Fruit fly (Drosophila melanogaster): ENCODE measurements around the gene aly.

aly gene

DNA sequence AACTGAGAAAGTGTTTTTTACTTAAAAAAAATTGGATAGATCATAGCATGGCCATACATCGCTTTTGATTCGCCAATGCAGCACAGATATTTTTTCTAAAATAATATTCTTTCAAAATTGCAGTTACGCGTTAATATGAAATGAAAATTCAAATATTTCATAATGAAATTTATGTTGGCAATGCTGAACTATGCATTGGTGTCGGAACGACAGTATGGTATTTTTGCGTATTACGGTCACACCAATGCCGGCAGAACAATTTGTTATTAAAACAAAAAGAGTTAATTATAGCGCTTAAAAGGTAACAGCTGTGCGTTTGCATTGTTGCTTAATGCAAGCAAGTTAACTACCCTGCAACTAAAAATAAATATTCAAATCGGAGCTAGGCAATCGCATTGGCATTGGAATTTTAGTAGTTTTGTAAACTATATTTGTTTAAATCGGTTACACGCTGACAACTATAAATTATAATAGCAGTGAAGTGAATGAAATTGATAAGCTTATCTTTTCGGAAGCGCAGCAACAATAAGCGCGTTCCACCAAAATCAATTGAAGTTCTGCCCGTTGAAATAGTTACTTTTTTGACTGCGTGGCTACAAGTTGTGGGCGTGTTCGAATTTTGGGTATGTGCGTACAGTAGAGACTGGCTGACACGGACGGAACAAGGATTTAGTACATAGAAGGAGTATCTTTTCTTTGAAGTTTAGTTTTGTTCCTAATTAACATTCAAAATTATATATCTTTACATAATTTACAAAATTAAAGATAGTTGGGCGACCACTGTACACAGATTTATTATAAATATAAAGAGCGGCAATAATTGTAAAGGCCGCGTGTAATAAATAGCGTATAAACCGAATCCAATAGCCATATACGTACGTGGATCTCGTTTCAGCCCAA is 16.1 kb upstream of the aly start, which contains the start of gene Prx4 (continued):
- TF ChIP-seq nerfin-1 (tag; optimal IDR thresholded peaks at IDR 0.05) (peak; percentile 34), Hsf (GFP tag; optimal IDR thresholded peaks at IDR 0.05) (peak; percentile 44), nau (GFP tag; optimal IDR thresholded peaks at IDR 0.05) (peak; percentile 65), CG14667 (GFP tag; IDR thresholded peaks at IDR 0.05) (peak; percentile 44), ftz-f1 (GFP tag; optimal IDR thresholded peaks at IDR 0.05) (no peak), kay (GFP tag; optimal IDR thresholded peaks at IDR 0.05) (no peak), Myb (GFP tag; optimal IDR thresholded peaks at IDR 0.05) (no peak), pros (GFP tag; optimal IDR thresholded peaks at IDR 0.05) (no peak), wek (GFP tag; optimal IDR thresholded peaks at IDR 0.05) (peak; percentile 6), sim (GFP tag; IDR thresholded peaks at IDR 0.05) (no peak), Asciz (GFP tag; optimal IDR thresholded peaks at IDR 0.05) (peak; percentile 69), fd96Cb (tag; optimal IDR thresholded peaks at IDR 0.05) (peak; percentile 63), CG5180 (GFP tag; optimal IDR thresholded peaks at IDR 0.05) (peak; percentile 25), Bteb2 (GFP tag; optimal IDR thresholded peaks at IDR 0.05) (peak; percentile 20), pum (GFP tag; optimal IDR thresholded peaks at IDR 0.05) (peak; percentile 54), cwo (GFP tag; optimal IDR thresholded peaks at IDR 0.05) (peak; percentile 66), CG9797 (GFP tag; optimal IDR thresholded peaks at IDR 0.05) (peak; percentile 68), CG4404 (GFP tag; IDR thresholded peaks at IDR 0.05) (0 out of 2 replicates have a peak, but pooled peaks have one; percentile 36), CHES-1-like (GFP tag; optimal IDR thresholded peaks at IDR 0.05) (no peak), CG17186 (GFP tag; optimal IDR thresholded peaks at IDR 0.05) (no peak), Rfx (GFP tag; IDR thresholded peaks at IDR 0.05) (peak; percentile 77), shn (GFP tag; optimal IDR thresholded peaks at IDR 0.05) (no peak), pnt (GFP tag; optimal IDR thresholded peaks at IDR 0.05) (peak; percentile 42), Mrtf (GFP tag; IDR thresholded peaks at IDR 0.05) (peak; percentile 75), ato (GFP tag; IDR thresholded peaks at IDR 0.05; ENCODE audit: partially characterized antibody) (no peak), Drgx (GFP tag; IDR thresholded peaks at IDR 0.05) (peak; percentile 81), scrt (GFP tag; optimal IDR thresholded peaks at IDR 0.05) (peak; percentile 28), hth (optimal IDR thresholded peaks at IDR 0.05) (no peak), trem (tag; optimal IDR thresholded peaks at IDR 0.05) (peak; percentile 23), Ets97D (GFP tag; optimal IDR thresholded peaks at IDR 0.05) (no peak), CG13424 (tag; optimal IDR thresholded peaks at IDR 0.05) (peak; percentile 64), pho (GFP tag; optimal IDR thresholded peaks at IDR 0.05) (no peak), gem (tag; optimal IDR thresholded peaks at IDR 0.05) (peak; percentile 86), CG1529 (GFP tag; optimal IDR thresholded peaks at IDR 0.05) (peak; percentile 32), CG4328 (GFP tag; optimal IDR thresholded peaks at IDR 0.05) (no peak), CG7786 (GFP tag; optimal IDR thresholded peaks at IDR 0.05) (no peak), CG34422 (GFP tag; IDR thresholded peaks at IDR 0.05) (peak; percentile 74), CG14710 (tag; optimal IDR thresholded peaks at IDR 0.05) (peak; percentile 25), seq (GFP tag; IDR thresholded peaks at IDR 0.05) (peak; percentile 73), CG8478 (optimal IDR thresholded peaks at IDR 0.05) (no peak), luna (GFP tag; optimal IDR thresholded peaks at IDR 0.05) (no peak), ro (GFP tag; IDR thresholded peaks at IDR 0.05) (no peak), CG2120 (GFP tag; optimal IDR thresholded peaks at IDR 0.05) (peak; percentile 80), slbo (GFP tag; IDR thresholded peaks at IDR 0.05) (peak; percentile 88), jumu (GFP tag; optimal IDR thresholded peaks at IDR 0.05) (peak; percentile 26), fd102C (GFP tag; optimal IDR thresholded peaks at IDR 0.05) (peak; percentile 4), jigr1 (GFP tag; IDR thresholded peaks at IDR 0.05) (0 out of 3 replicates have a peak, but pooled peaks have one; percentile 22), CG6813 (GFP tag; optimal IDR thresholded peaks at IDR 0.05) (peak; percentile 38), CG11696 (GFP tag; IDR thresholded peaks at IDR 0.05) (peak; percentile 55; the same call in 1 of the 2 replicates), CG13775 (GFP tag; optimal IDR thresholded peaks at IDR 0.05) (peak; percentile 62)

Data from whole organism, embryonic.